Fruit fly (Drosophila melanogaster) Kc167 (cell line): ENCODE data around the gene CG42752.

ENCODE experiments used
- Myc ChIP-seq: fragments of >200 bp; optimal IDR thresholded peaks from 2 replicates; lab custom pipeline; 2017; ENCODE audit warnings: missing external identifiers
- Sin3A ChIP-seq: fragments of >200 bp; optimal IDR thresholded peaks from 2 replicates; lab custom pipeline; 2018; ENCODE audit warnings: missing external identifiers
- h ChIP-seq: fragments of >200 bp; optimal IDR thresholded peaks from 3 replicates; lab custom pipeline; 2018; ENCODE audit warnings: missing external identifiers
- insv ChIP-seq: fragments of >200 bp; optimal IDR thresholded peaks from 3 replicates; lab custom pipeline; 2018; ENCODE audit warnings: missing external identifiers
- psq ChIP-seq: fragments of >200 bp; optimal IDR thresholded peaks from 2 replicates; lab custom pipeline; 2017; ENCODE audit warnings: missing external identifiers
- ttk ChIP-seq: sonication (Bioruptor generic); optimal IDR thresholded peaks from 2 replicates; lab custom pipeline; 2017; ENCODE audit warnings: missing external identifiers

CG42752 gene

dm6 chr2L:18732760-18733530, 7.0 kb downstream of the CG42752 start:
- TF ChIP-seq h (lab: Kevin White, UChicago), result no peak
- TF ChIP-seq Myc (lab: Kevin White, UChicago), result no peak

- TF ChIP-seq Myc (lab: Kevin White, UChicago) (no peak), h (lab: Kevin White, UChicago) (no peak), Sin3A (no peak), insv (no peak), ttk (lab: Kevin White, UChicago) (no peak), psq (lab: Kevin White, UChicago) (no peak)
Measured at dm6 chr2L:18732291-18732690, 7.6 kb downstream of the CG42752 start, which contains the start of gene CG10348. CG10348 (minus strand) TSS chr2L:18732524.

dm6 chr2L:18727986-18728385, 11.9 kb downstream of the CG42752 start:
- TF ChIP-seq Sin3A (no peak), ttk (lab: Kevin White, UChicago) (no peak), insv (no peak), Myc (lab: Kevin White, UChicago) (no peak), h (lab: Kevin White, UChicago) (no peak), psq (lab: Kevin White, UChicago) (no peak)

- TF ChIP-seq insv (no peak), ttk (lab: Kevin White, UChicago) (no peak), Myc (lab: Kevin White, UChicago) (no peak), Sin3A (no peak), psq (lab: Kevin White, UChicago) (no peak), h (lab: Kevin White, UChicago) (no peak)
Measured at dm6 chr2L:18724842-18725241, 15.1 kb downstream of the CG42752 start.

- TF ChIP-seq Sin3A (no peak), psq (lab: Kevin White, UChicago) (no peak), Myc (lab: Kevin White, UChicago) (no peak), ttk (lab: Kevin White, UChicago) (no peak), insv (no peak), h (lab: Kevin White, UChicago) (no peak)
Measured at dm6 chr2L:18719583-18719982, 20.3 kb downstream of the CG42752 start.

- TF ChIP-seq Myc (lab: Kevin White, UChicago) (no peak), psq (lab: Kevin White, UChicago) (no peak), h (lab: Kevin White, UChicago) (no peak), ttk (lab: Kevin White, UChicago) (no peak), Sin3A (no peak), insv (no peak)
Measured at dm6 chr2L:18717365-18718011, 22.4 kb downstream of the CG42752 start.

dm6 chr2L:18714086-18714485, 25.8 kb downstream of the CG42752 start:
- no peak for TF ChIP-seq Sin3A
- no peak for TF ChIP-seq psq (lab: Kevin White, UChicago)
- no peak for TF ChIP-seq insv
- no peak for TF ChIP-seq Myc (lab: Kevin White, UChicago)
- TF ChIP-seq ttk (lab: Kevin White, UChicago), result no peak
- TF ChIP-seq h (lab: Kevin White, UChicago), result no peak

dm6 chr2L:18713686-18714085, 26.2 kb downstream of the CG42752 start, which contains the start of gene Irk3:
Irk3 (minus strand) TSS chr2L:18713748.
- TF ChIP-seq h (lab: Kevin White, UChicago) (no peak), ttk (lab: Kevin White, UChicago) (no peak), psq (lab: Kevin White, UChicago) (no peak), insv (no peak), Sin3A (no peak), Myc (lab: Kevin White, UChicago) (no peak)

dm6 chr2L:18708239-18708891, 31.5 kb downstream of the CG42752 start, which contains the start of the genes Faf2 and Grip71:
Faf2 (minus strand) TSS chr2L:18708688.
Grip71 (plus strand) TSS chr2L:18708846.
- TF ChIP-seq Sin3A, result no peak

- TF ChIP-seq Sin3A (no peak), Myc (lab: Kevin White, UChicago) (no peak), ttk (lab: Kevin White, UChicago) (no peak), psq (lab: Kevin White, UChicago) (no peak), insv (no peak), h (lab: Kevin White, UChicago) (no peak)
Measured at dm6 chr2L:18707844-18708238, 32.1 kb downstream of the CG42752 start.

dm6 chr2L:18705617-18706046, 34.3 kb downstream of the CG42752 start, which contains the start of gene Jwa:
Jwa (minus strand) TSS chr2L:18705703.
- no peak for TF ChIP-seq Sin3A
- TF ChIP-seq insv, result no peak
- no peak for TF ChIP-seq ttk (lab: Kevin White, UChicago)
- no peak for TF ChIP-seq psq (lab: Kevin White, UChicago)
- no peak for TF ChIP-seq Myc (lab: Kevin White, UChicago)
- TF ChIP-seq h (lab: Kevin White, UChicago), result no peak
